Worm (Caenorhabditis elegans): Measurements from ENCODE around the gene F16B3.3.

DNA sequence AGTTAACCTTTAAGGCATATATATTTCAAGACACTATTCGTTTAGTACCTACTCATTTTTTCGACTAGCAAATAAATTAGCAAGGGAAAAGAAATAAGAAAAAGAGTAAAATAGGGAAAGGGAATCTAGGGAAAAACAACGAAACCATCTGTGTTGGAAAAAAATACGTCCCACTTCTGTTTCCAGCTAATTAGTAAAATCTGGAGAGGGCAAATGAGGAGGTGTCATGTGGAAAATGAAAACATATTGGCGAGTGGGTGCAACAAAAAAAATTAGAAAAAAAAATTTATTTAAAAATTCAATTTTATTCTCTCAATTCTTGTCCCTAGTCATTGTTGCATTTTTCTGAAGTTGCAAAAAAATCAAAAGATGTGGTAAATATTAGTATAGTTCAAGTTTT lies 10.0 kb downstream of the F16B3.3 start:
- no peak for TF ChIP-seq blmp-1 (tag; optimal IDR thresholded peaks at IDR 0.05)
- no peak for TF ChIP-seq pha-4 (tag; optimal IDR thresholded peaks at IDR 0.05)
- TF ChIP-seq lin-13 (tag; optimal IDR thresholded peaks at IDR 0.05): no peak
- no peak for TF ChIP-seq lsy-2 (tag; optimal IDR thresholded peaks at IDR 0.05)
- no peak for TF ChIP-seq elt-1 (tag; optimal IDR thresholded peaks at IDR 0.05; ENCODE audit: borderline replicate concordance, insufficient read depth)
- TF ChIP-seq unc-39 (tag; optimal IDR thresholded peaks at IDR 0.05): no peak
- no peak for TF ChIP-seq ztf-11 (tag; optimal IDR thresholded peaks at IDR 0.05)

Data from whole organism, mixed stage, embryonic.